Fruit fly (Drosophila melanogaster) whole organism, embryonic: ENCODE data around the gene Paris.

Source experiments
- CG17385 ChIP-seq: fragments of 200-800 bp; sonication (Bioruptor generic); optimal IDR thresholded peaks from 3 replicates; lab custom pipeline; 2018; ENCODE audit warnings: missing biosample characterization, mild to moderate bottlenecking, missing genetic modification characterization
- chif ChIP-seq, 2 experiments: fragments of 200-800 bp; sonication (Bioruptor generic); optimal IDR thresholded peaks; 3 replicates each; lab custom pipeline; 2016; ENCODE audit warnings: missing biosample characterization in 2 of 2, missing genetic modification characterization in 2 of 2

dm6 chr2L:4418819-4419218 is 44.6 kb upstream of the Paris start:
- TF ChIP-seq CG17385 (GFP tag; lab: Kevin White, UChicago) = no peak
- no peak for TF ChIP-seq chif (GFP tag; optimal IDR thresholded peaks at IDR 0.05; lab: Kevin White, UChicago)
